Worm (Caenorhabditis elegans) whole organism, L2 larva: Measurements from ENCODE around the gene sptl-2.

Experiments
- ama-1 ChIP-seq: fragments of 150-350 bp; optimal IDR thresholded peaks from 2 replicates; lab custom pipeline; 2018; ENCODE audit warnings: inconsistent platforms
- blmp-1 ChIP-seq: sonication (generic microtip); optimal IDR thresholded peaks from 2 replicates; lab custom pipeline; 2017; ENCODE audit warnings: missing genetic modification characterization, mild to moderate bottlenecking, missing compliant biosample characterization, antibody characterized with exemption, moderate library complexity; ENCODE audit not compliant: insufficient read depth
- fos-1 ChIP-seq: fragments of 150-350 bp; optimal IDR thresholded peaks from 2 replicates; lab custom pipeline; 2014; ENCODE audit warnings: missing biosample characterization, missing genetic modification characterization
- nhr-10 ChIP-seq: sonication (generic microtip); optimal IDR thresholded peaks from 2 replicates; lab custom pipeline; 2017; ENCODE audit warnings: missing biosample characterization, missing genetic modification characterization
- nhr-23 ChIP-seq: fragments of 150-350 bp; optimal IDR thresholded peaks from 2 replicates; lab custom pipeline; 2014; ENCODE audit warnings: missing biosample characterization, missing genetic modification reagents, missing genetic modification characterization
- nhr-25 ChIP-seq: fragments of 150-350 bp; sonication (generic microtip); optimal IDR thresholded peaks from 3 replicates; lab custom pipeline; 2014; ENCODE audit warnings: missing biosample characterization, missing genetic modification characterization
- snpc-4 ChIP-seq: fragments of 150-350 bp; optimal IDR thresholded peaks from 2 replicates; lab custom pipeline; 2014; ENCODE audit warnings: missing biosample characterization, missing genetic modification characterization
- unc-62 ChIP-seq: fragments of 150-350 bp; optimal IDR thresholded peaks from 2 replicates; lab custom pipeline; 2014; ENCODE audit warnings: missing biosample characterization, missing genetic modification reagents, missing genetic modification characterization

ce11 chrV:8050059-8050677 is 33.2 kb downstream of the sptl-2 start:
- TF ChIP-seq ama-1 (no peak), fos-1 (tag; lab: Kevin White, UChicago) (no peak), blmp-1 (tag; lab: Kevin White, UChicago) (no peak), nhr-10 (no peak), unc-62 (GFP tag; lab: Kevin White, UChicago) (no peak), nhr-25 (tag; lab: Kevin White, UChicago) (no peak), nhr-23 (tag; lab: Kevin White, UChicago) (no peak), snpc-4 (no peak)
